Fruit fly (Drosophila melanogaster) whole organism, adult: ENCODE results near the gene HP6.

Experiments
- CG11617 ChIP-seq: fragments of 200-800 bp; sonication (Bioruptor generic); optimal IDR thresholded peaks from 2 replicates; lab custom pipeline; 2017; ENCODE audit warnings: mild to moderate bottlenecking, missing biosample characterization, missing genetic modification reagents, missing genetic modification characterization
- CG12768 ChIP-seq: fragments of 200-800 bp; sonication (Bioruptor generic); optimal IDR thresholded peaks from 2 replicates; lab custom pipeline; 2017; ENCODE audit warnings: missing biosample characterization, missing genetic modification characterization, mild to moderate bottlenecking, moderate library complexity, missing genetic modification reagents
- CG14711 ChIP-seq: fragments of 200-800 bp; sonication (Bioruptor generic); optimal IDR thresholded peaks from 2 replicates; lab custom pipeline; 2018; ENCODE audit warnings: missing biosample characterization, mild to moderate bottlenecking, missing genetic modification characterization, moderate library complexity
- CG1620 ChIP-seq: fragments of 200-800 bp; sonication (Bioruptor generic); optimal IDR thresholded peaks from 2 replicates; lab custom pipeline; 2016; ENCODE audit warnings: missing biosample characterization, missing genetic modification characterization
- CG33017 ChIP-seq: fragments of 200-800 bp; sonication (Bioruptor generic); optimal IDR thresholded peaks from 2 replicates; lab custom pipeline; 2018; ENCODE audit warnings: missing biosample characterization, mild to moderate bottlenecking, missing genetic modification characterization, moderate library complexity
- CG5204 ChIP-seq: fragments of 200-800 bp; sonication (Bioruptor generic); optimal IDR thresholded peaks from 2 replicates; lab custom pipeline; 2016; ENCODE audit warnings: missing biosample characterization, missing genetic modification characterization
- CG7045 ChIP-seq: fragments of 200-800 bp; sonication (Bioruptor generic); optimal IDR thresholded peaks from 2 replicates; lab custom pipeline; 2017; ENCODE audit warnings: missing biosample characterization, mild to moderate bottlenecking, missing genetic modification characterization
- CG7101 ChIP-seq: fragments of 200-800 bp; sonication (Bioruptor generic); optimal IDR thresholded peaks from 2 replicates; lab custom pipeline; 2018; ENCODE audit warnings: missing biosample characterization, mild to moderate bottlenecking, missing genetic modification characterization, moderate library complexity
- Clk ChIP-seq: fragments of 200-800 bp; sonication (Bioruptor generic); optimal IDR thresholded peaks from 2 replicates; lab custom pipeline; 2017; ENCODE audit warnings: missing biosample characterization, missing genetic modification characterization
- Crg-1 ChIP-seq: fragments of 200-800 bp; sonication (Bioruptor generic); optimal IDR thresholded peaks from 2 replicates; lab custom pipeline; 2016; ENCODE audit warnings: missing biosample characterization, missing genetic modification characterization
- Hr96 ChIP-seq: fragments of 200-800 bp; sonication (Bioruptor generic); optimal IDR thresholded peaks from 2 replicates; lab custom pipeline; 2016; ENCODE audit warnings: missing biosample characterization, missing genetic modification characterization
- Mnt ChIP-seq: fragments of 200-800 bp; sonication (Bioruptor generic); optimal IDR thresholded peaks from 2 replicates; lab custom pipeline; 2016; ENCODE audit warnings: missing biosample characterization, mild to moderate bottlenecking, missing genetic modification characterization
- bab1 ChIP-seq: fragments of 200-800 bp; sonication (Bioruptor generic); optimal IDR thresholded peaks from 3 replicates; lab custom pipeline; 2019; ENCODE audit warnings: missing biosample characterization, mild to moderate bottlenecking, missing genetic modification characterization, moderate library complexity
- cic ChIP-seq: fragments of 200-800 bp; sonication (Bioruptor generic); optimal IDR thresholded peaks from 2 replicates; lab custom pipeline; 2017; ENCODE audit warnings: missing biosample characterization, mild to moderate bottlenecking, missing genetic modification characterization, moderate library complexity
- cnc ChIP-seq, 2 experiments: fragments of >200 bp; optimal IDR thresholded peaks; 2 replicates each; lab custom pipeline; 2017
- kay ChIP-seq: fragments of 200-800 bp; sonication (Bioruptor generic); peaks from one replicate; lab custom pipeline; 2016; ENCODE audit warnings: missing biosample characterization, missing genetic modification characterization, borderline replicate concordance
- ovo ChIP-seq: fragments of 200-800 bp; sonication (Bioruptor generic); optimal IDR thresholded peaks from 2 replicates; lab custom pipeline; 2016; ENCODE audit warnings: missing biosample characterization, missing genetic modification characterization
- pad ChIP-seq: fragments of 200-800 bp; sonication (Bioruptor generic); optimal IDR thresholded peaks from 3 replicates; lab custom pipeline; 2017; ENCODE audit warnings: missing biosample characterization, missing genetic modification characterization, mild to moderate bottlenecking, moderate library complexity, missing genetic modification reagents
- tj ChIP-seq: fragments of 200-800 bp; sonication (Bioruptor generic); optimal IDR thresholded peaks from 3 replicates; lab custom pipeline; 2017; ENCODE audit warnings: missing biosample characterization, mild to moderate bottlenecking, missing genetic modification characterization, moderate library complexity
- toe ChIP-seq: fragments of 200-800 bp; sonication (Bioruptor generic); optimal IDR thresholded peaks from 2 replicates; lab custom pipeline; 2016; ENCODE audit warnings: missing biosample characterization, missing genetic modification characterization

Gene HP6

dm6 chr2L:4597580-4597979 lies 19.6 kb upstream of the HP6 start:
- TF ChIP-seq cic (no peak), CG11617 (no peak)

DNA sequence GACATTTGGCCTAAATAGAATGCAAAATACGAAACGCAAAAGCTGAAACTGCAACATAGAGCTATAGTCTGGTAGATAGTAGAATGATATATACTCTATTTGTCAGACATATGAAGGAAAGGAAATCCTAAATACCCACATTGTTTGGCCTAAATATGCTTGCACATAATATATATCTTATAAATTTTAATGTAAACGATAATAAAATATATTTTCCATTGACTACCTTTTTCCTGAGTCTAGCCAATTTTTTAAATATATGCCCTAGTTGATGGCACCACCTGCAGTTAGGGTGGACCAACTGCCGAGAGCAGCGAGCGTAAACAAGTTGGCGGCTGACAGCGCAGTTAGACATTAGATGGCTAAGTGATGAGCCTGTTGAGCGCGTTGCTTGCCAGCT lies 18.7 kb upstream of the HP6 start:
- TF ChIP-seq CG5204 (GFP tag; lab: Kevin White, UChicago), result no peak
- no peak for TF ChIP-seq Mnt (GFP tag; lab: Kevin White, UChicago)
- no peak for TF ChIP-seq CG12768
- TF ChIP-seq CG7045, result no peak
- no peak for TF ChIP-seq cnc (optimal IDR thresholded peaks at IDR 0.05; lab: Kevin White, UChicago)
- no peak for TF ChIP-seq pad (GFP tag; lab: Kevin White, UChicago)
- no peak for TF ChIP-seq CG14711 (tag; lab: Kevin White, UChicago)
- TF ChIP-seq CG33017, result no peak
- TF ChIP-seq cic, result no peak
- no peak for TF ChIP-seq toe
- TF ChIP-seq ovo (GFP tag; lab: Kevin White, UChicago), result no peak
- TF ChIP-seq Crg-1 (GFP tag; lab: Kevin White, UChicago), result no peak

DNA sequence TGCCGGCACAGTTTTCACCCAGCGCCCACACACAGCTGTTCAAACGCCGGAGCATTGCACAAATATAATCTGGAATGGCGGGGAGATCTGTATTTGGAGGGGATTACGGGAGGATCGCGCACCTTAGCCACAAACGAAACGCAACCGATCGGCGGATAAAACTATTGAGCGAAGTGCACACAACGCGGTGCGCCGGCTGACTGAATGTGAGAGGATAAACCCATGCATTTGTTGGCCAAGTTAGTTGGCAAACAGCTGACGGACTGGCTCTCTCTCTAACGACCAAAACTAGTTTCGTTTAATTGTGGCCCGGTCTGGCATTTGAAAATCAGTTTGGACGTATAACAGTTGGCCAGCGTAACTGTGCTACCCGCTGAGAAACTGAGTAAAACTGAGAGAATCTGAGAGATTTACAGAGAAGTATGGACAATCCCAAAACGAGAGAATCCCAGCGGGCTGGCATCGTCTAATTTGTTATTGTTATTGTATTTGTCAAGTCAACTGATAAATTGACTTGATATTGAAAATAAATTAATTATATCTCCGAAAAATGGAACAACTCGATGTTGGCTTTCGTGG lies 16.9 kb upstream of the HP6 start:
- TF ChIP-seq bab1, result no peak
- no peak for TF ChIP-seq tj (GFP tag; lab: Kevin White, UChicago)
- TF ChIP-seq Mnt (GFP tag; lab: Kevin White, UChicago), result no peak
- no peak for TF ChIP-seq CG14711 (tag; lab: Kevin White, UChicago)
- TF ChIP-seq Clk (GFP tag; lab: Kevin White, UChicago), result no peak
- TF ChIP-seq CG12768, result no peak
- TF ChIP-seq kay (GFP tag; lab: Kevin White, UChicago), result no peak
- no peak for TF ChIP-seq Crg-1 (GFP tag; lab: Kevin White, UChicago)
- no peak for TF ChIP-seq CG33017
- TF ChIP-seq cic, result no peak
- no peak for TF ChIP-seq Hr96 (GFP tag; lab: Kevin White, UChicago)
- TF ChIP-seq toe, result no peak

DNA sequence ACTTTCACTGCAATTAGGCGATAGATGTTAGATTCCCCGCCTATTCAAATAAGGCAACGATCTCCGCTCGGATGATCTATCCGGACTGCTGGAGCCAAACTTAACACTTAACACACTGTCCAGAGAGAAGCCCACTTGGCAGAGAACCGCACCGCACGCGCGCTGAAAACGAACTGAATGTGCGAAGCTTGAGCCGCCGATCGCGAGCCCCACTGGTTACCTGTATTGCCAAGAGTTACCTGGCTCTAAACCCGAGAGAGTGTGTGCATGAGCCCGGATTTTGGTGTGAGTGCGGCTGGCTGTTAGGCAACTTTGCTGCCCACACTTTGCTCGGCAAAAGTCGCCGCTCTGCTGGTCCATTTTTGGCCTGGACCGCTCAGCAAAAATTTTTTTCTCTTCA lies 13.8 kb upstream of the HP6 start:
- TF ChIP-seq pad (GFP tag; lab: Kevin White, UChicago) (no peak), toe (no peak), ovo (GFP tag; lab: Kevin White, UChicago) (no peak), CG7045 (no peak), CG11617 (no peak), cic (no peak), CG14711 (tag; lab: Kevin White, UChicago) (no peak)

DNA sequence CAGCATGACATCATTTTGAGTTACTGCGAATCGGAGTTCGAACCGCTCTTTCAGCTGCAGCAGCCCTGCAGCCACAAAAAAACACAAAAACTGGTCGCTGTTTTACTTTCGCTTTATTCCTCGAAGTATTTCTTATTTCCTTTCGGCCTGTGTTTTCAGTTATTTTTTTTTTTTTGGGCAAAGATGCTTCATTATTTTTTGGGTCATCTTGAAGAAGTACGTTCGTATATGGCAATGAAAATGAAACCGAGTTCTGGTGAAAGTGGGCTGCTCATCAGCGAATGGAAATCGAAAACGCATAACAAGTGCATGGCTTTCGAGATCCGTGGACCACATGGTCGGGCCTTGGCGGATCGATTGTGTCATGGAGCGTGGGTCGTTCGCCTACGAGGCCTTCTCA lies 10.8 kb upstream of the HP6 start:
- TF ChIP-seq Mnt (GFP tag; lab: Kevin White, UChicago) (no peak), kay (GFP tag; lab: Kevin White, UChicago) (no peak), Clk (GFP tag; lab: Kevin White, UChicago) (no peak), CG14711 (tag; lab: Kevin White, UChicago) (no peak), CG33017 (no peak), cnc (optimal IDR thresholded peaks at IDR 0.05; lab: Kevin White, UChicago) (no peak)

- TF ChIP-seq pad (GFP tag; lab: Kevin White, UChicago) (no peak), CG1620 (GFP tag; lab: Kevin White, UChicago) (no peak), CG14711 (tag; lab: Kevin White, UChicago) (no peak), bab1 (no peak), CG5204 (GFP tag; lab: Kevin White, UChicago) (no peak), Hr96 (GFP tag; lab: Kevin White, UChicago) (no peak), Mnt (GFP tag; lab: Kevin White, UChicago) (no peak), CG11617 (no peak), tj (GFP tag; lab: Kevin White, UChicago) (no peak), ovo (GFP tag; lab: Kevin White, UChicago) (no peak), CG7045 (no peak), cic (no peak), CG33017 (no peak), CG7101 (tag; lab: Kevin White, UChicago) (no peak), Clk (GFP tag; lab: Kevin White, UChicago) (no peak), toe (no peak)
Observed at dm6 chr2L:4583306-4583705, 5.3 kb upstream of the HP6 start.

- TF ChIP-seq CG12768, result no peak
- no peak for TF ChIP-seq bab1
- TF ChIP-seq CG7045, result no peak
- TF ChIP-seq pad (GFP tag; lab: Kevin White, UChicago), result no peak
- TF ChIP-seq CG5204 (GFP tag; lab: Kevin White, UChicago), result no peak
- TF ChIP-seq Hr96 (GFP tag; lab: Kevin White, UChicago), result no peak
- TF ChIP-seq kay (GFP tag; lab: Kevin White, UChicago), result peak; percentile 0
- no peak for TF ChIP-seq tj (GFP tag; lab: Kevin White, UChicago)
Observed at dm6 chr2L:4578974-4579373, 956 bp upstream of the HP6 start.

dm6 chr2L:4576467-4576866 lies 1.6 kb downstream of the HP6 start:
- no peak for TF ChIP-seq CG12768
- no peak for TF ChIP-seq CG33017
- TF ChIP-seq bab1, result no peak
